Worm (Caenorhabditis elegans): ENCODE data around the gene msrp-4.

- TF ChIP-seq dao-5 (tag; optimal IDR thresholded peaks at IDR 0.05): no peak
- no peak for TF ChIP-seq him-1 (tag; optimal IDR thresholded peaks at IDR 0.05)
- TF ChIP-seq W03F9.2 (tag; optimal IDR thresholded peaks at IDR 0.05): no peak
Observed at ce11 chrII:775033-775432, 47.6 kb downstream of the msrp-4 start, which contains the start of gene Y39F10A.1.
